Worm (Caenorhabditis elegans) whole organism, late embryonic: ENCODE data around the gene H20E11.2.

Experiments used
- ama-1 ChIP-seq: fragments of 150-350 bp; optimal IDR thresholded peaks from 2 replicates; lab custom pipeline; 2014
- ets-4 ChIP-seq: sonication (generic microtip); optimal IDR thresholded peaks from 2 replicates; lab custom pipeline; 2016; ENCODE audit warnings: missing genetic modification characterization, missing compliant biosample characterization
- gmeb-2 ChIP-seq: sonication (generic microtip); optimal IDR thresholded peaks from 2 replicates; lab custom pipeline; 2016; ENCODE audit warnings: missing genetic modification characterization, inconsistent platforms, missing compliant biosample characterization
- hlh-6 ChIP-seq: sonication (generic microtip); optimal IDR thresholded peaks from 2 replicates; lab custom pipeline; 2016; ENCODE audit warnings: missing genotype, missing genetic modification characterization, missing compliant biosample characterization
- hlh-8 ChIP-seq: sonication (generic microtip); optimal IDR thresholded peaks from 2 replicates; lab custom pipeline; 2016; ENCODE audit warnings: missing genotype, missing genetic modification characterization, missing compliant biosample characterization
- pax-1 ChIP-seq: fragments of 150-350 bp; optimal IDR thresholded peaks from 2 replicates; lab custom pipeline; 2014; ENCODE audit warnings: missing biosample characterization, missing genetic modification characterization
- pha-2 ChIP-seq: sonication (generic microtip); optimal IDR thresholded peaks from 2 replicates; lab custom pipeline; 2017; ENCODE audit warnings: mild to moderate bottlenecking, missing genetic modification characterization, missing compliant biosample characterization

DNA sequence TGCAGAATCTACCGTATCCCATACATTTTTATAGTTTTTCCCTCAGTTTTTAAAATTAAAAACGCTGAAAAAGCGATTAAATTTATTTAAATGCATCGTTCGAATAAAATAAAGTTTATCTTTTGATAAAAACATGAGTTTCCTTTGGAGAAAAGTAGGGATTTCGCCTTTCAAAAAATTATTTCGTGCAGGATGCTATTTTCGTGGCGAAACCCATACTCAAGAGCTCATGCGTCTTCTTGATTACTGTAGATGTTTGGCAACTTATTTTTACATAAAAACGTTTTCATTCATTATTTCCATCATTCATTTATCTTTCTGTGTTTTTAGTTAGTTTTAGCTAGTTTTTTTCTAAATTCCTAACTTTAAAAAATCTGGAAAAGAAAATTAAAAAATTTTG, 37.6 kb upstream of the H20E11.2 start:
- no peak for TF ChIP-seq gmeb-2
- TF ChIP-seq ets-4 = no peak
- no peak for TF ChIP-seq pax-1
- no peak for TF ChIP-seq hlh-8 (tag; lab: Kevin White, UChicago)
- no peak for TF ChIP-seq hlh-6 (tag; lab: Kevin White, UChicago)
- TF ChIP-seq pha-2 (tag; lab: Kevin White, UChicago) = no peak
- TF ChIP-seq ama-1 (lab: Kevin White, UChicago) = no peak
